Worm (Caenorhabditis elegans): ENCODE measurements around the gene smim-14.

Gene smim-14

ce11 chrIII:3460061-3460460, 9.5 kb downstream of the smim-14 start, which contains the start of gene C34C12.8 (continued):
- TF ChIP-seq mml-1 (tag; optimal IDR thresholded peaks at IDR 0.05) (no peak), nhr-43 (tag; optimal IDR thresholded peaks at IDR 0.05; ENCODE audit: poor library complexity, severe bottlenecking) (peak; percentile 94), lsy-12 (tag; optimal IDR thresholded peaks at IDR 0.05) (peak; percentile 91), hmg-11 (tag; optimal IDR thresholded peaks at IDR 0.05) (peak; percentile 89), nhr-76 (tag; optimal IDR thresholded peaks at IDR 0.05) (peak; percentile 70), R02D3.7 (tag; optimal IDR thresholded peaks at IDR 0.05) (peak; percentile 89), ztf-11 (tag; optimal IDR thresholded peaks at IDR 0.05) (no peak), ceh-9 (tag; optimal IDR thresholded peaks at IDR 0.05) (no peak), ama-1 (optimal IDR thresholded peaks at IDR 0.05) (peak; percentile 62), egl-27 (tag; optimal IDR thresholded peaks at IDR 0.05) (peak; percentile 53), daf-12 (tag; optimal IDR thresholded peaks at IDR 0.05) (no peak), pha-4 (tag; optimal IDR thresholded peaks at IDR 0.05) (peak; percentile 95), eor-1 (tag; optimal IDR thresholded peaks at IDR 0.05) (peak in 1 of 2 experiments; percentile 30), nhr-12 (tag; optimal IDR thresholded peaks at IDR 0.05) (no peak), sea-2 (GFP tag; optimal IDR thresholded peaks at IDR 0.05) (no peak)

ce11 chrIII:3456226-3456625, 13.3 kb downstream of the smim-14 start:
- TF ChIP-seq hmg-11 (tag; optimal IDR thresholded peaks at IDR 0.05) (peak; percentile 85), ZK546.5 (tag; optimal IDR thresholded peaks at IDR 0.05) (peak; percentile 65), pqm-1 (tag; optimal IDR thresholded peaks at IDR 0.05) (peak; percentile 90), nhr-237 (tag; optimal IDR thresholded peaks at IDR 0.05) (peak; percentile 28), snpc-4 (tag; optimal IDR thresholded peaks at IDR 0.05) (peak; percentile 91), mml-1 (tag; optimal IDR thresholded peaks at IDR 0.05) (no peak), ceh-82 (tag; optimal IDR thresholded peaks at IDR 0.05) (peak; percentile 92), ama-1 (optimal IDR thresholded peaks at IDR 0.05) (peak; percentile 78), tbx-2 (tag; optimal IDR thresholded peaks at IDR 0.05) (peak; percentile 95), nhr-43 (tag; optimal IDR thresholded peaks at IDR 0.05; ENCODE audit: poor library complexity, severe bottlenecking) (peak; percentile 97), pha-4 (tag; optimal IDR thresholded peaks at IDR 0.05) (peak; percentile 99), elt-2 (tag; optimal IDR thresholded peaks at IDR 0.05) (peak; percentile 88), lin-15B (tag; optimal IDR thresholded peaks at IDR 0.05) (peak; percentile 99), ztf-4 (tag; optimal IDR thresholded peaks at IDR 0.05) (peak; percentile 89), zag-1 (tag; optimal IDR thresholded peaks at IDR 0.05) (peak; percentile 80), elt-3 (tag; optimal IDR thresholded peaks at IDR 0.05) (peak; percentile 66 to 95 (median 75)), lin-39 (tag; optimal IDR thresholded peaks at IDR 0.05) (peak; percentile 94), ceh-28 (tag; optimal IDR thresholded peaks at IDR 0.05) (peak; percentile 90), R02D3.7 (tag; optimal IDR thresholded peaks at IDR 0.05) (peak; percentile 96), elt-1 (tag; optimal IDR thresholded peaks at IDR 0.05) (peak; percentile 79), unc-39 (tag; optimal IDR thresholded peaks at IDR 0.05) (peak; percentile 13), ceh-9 (tag; optimal IDR thresholded peaks at IDR 0.05) (no peak), fkh-10 (GFP tag; optimal IDR thresholded peaks at IDR 0.05) (peak; percentile 90), aly-2 (tag; optimal IDR thresholded peaks at IDR 0.05) (peak; percentile 67), unc-62 (GFP tag; optimal IDR thresholded peaks at IDR 0.05) (peak; percentile 89), fos-1 (tag; optimal IDR thresholded peaks at IDR 0.05) (peak; percentile 77), eor-1 (tag; optimal IDR thresholded peaks at IDR 0.05) (no peak), nhr-11 (tag; optimal IDR thresholded peaks at IDR 0.05) (peak; percentile 92), nhr-25 (tag; optimal IDR thresholded peaks at IDR 0.05) (peak; percentile 99), nhr-76 (tag; optimal IDR thresholded peaks at IDR 0.05) (peak; percentile 83), fkh-2 (tag; optimal IDR thresholded peaks at IDR 0.05) (peak; percentile 48), nhr-23 (tag; optimal IDR thresholded peaks at IDR 0.05) (peak; percentile 99), nhr-28 (tag; optimal IDR thresholded peaks at IDR 0.05) (peak; percentile 74), nfya-1 (tag; optimal IDR thresholded peaks at IDR 0.05; ENCODE audit: insufficient read depth) (peak; percentile 99), mdl-1 (tag; optimal IDR thresholded peaks at IDR 0.05) (peak; percentile 57), jun-1 (tag; optimal IDR thresholded peaks at IDR 0.05) (peak; percentile 96), nhr-77 (tag; optimal IDR thresholded peaks at IDR 0.05) (peak; percentile 83), skn-1 (tag; optimal IDR thresholded peaks at IDR 0.05) (peak; percentile 93), ceh-16 (tag; optimal IDR thresholded peaks at IDR 0.05) (no peak), lsy-12 (tag; optimal IDR thresholded peaks at IDR 0.05) (peak; percentile 99), sea-2 (GFP tag; optimal IDR thresholded peaks at IDR 0.05) (no peak), nhr-67 (tag; optimal IDR thresholded peaks at IDR 0.05) (no peak), egl-5 (tag; optimal IDR thresholded peaks at IDR 0.05) (peak; percentile 93), ztf-11 (tag; optimal IDR thresholded peaks at IDR 0.05) (no peak), nhr-12 (tag; optimal IDR thresholded peaks at IDR 0.05) (no peak), daf-12 (tag; optimal IDR thresholded peaks at IDR 0.05) (peak; percentile 38), egl-27 (tag; optimal IDR thresholded peaks at IDR 0.05) (peak; percentile 79)

Measured in whole organism, L3 larva.